Worm (Caenorhabditis elegans) whole organism, young adult: ENCODE measurements around the gene srx-131.

Experiments
- B0336.3 ChIP-seq: fragments of 200-800 bp; sonication (Bioruptor generic); IDR thresholded peaks from 2 replicates; pipeline ENCODE4 v1.3.6; 2022; ENCODE audit warnings: missing genetic modification characterization, missing compliant biosample characterization
- C06A6.2 ChIP-seq: fragments of 200-800 bp; sonication (Bioruptor generic); conservative IDR thresholded peaks from 2 replicates; pipeline ENCODE4 v1.3.6; 2022; ENCODE audit warnings: missing genetic modification characterization, missing compliant biosample characterization
- D2030.7 ChIP-seq: fragments of 200-800 bp; sonication (Bioruptor generic); IDR thresholded peaks from 2 replicates; pipeline ENCODE4 v1.3.6; 2022; ENCODE audit warnings: missing genetic modification reagents, missing genetic modification characterization, missing compliant biosample characterization
- F49E8.2 ChIP-seq: sonication (generic microtip); optimal IDR thresholded peaks from 3 replicates; lab custom pipeline; 2017; ENCODE audit warnings: missing genetic modification characterization, mild to moderate bottlenecking, missing compliant biosample characterization, antibody characterized with exemption, moderate library complexity; ENCODE audit not compliant: insufficient read depth
- K11D2.4 ChIP-seq: fragments of 200-800 bp; sonication (Bioruptor generic); IDR thresholded peaks from 2 replicates; pipeline ENCODE4 v1.3.6; 2022; ENCODE audit warnings: missing genetic modification reagents, missing genetic modification characterization, missing compliant biosample characterization
- aptf-3 ChIP-seq: fragments of 200-800 bp; sonication (Bioruptor generic); IDR thresholded peaks from 2 replicates; pipeline ENCODE4 v1.3.6; 2022; ENCODE audit warnings: missing genetic modification characterization, missing compliant biosample characterization
- athp-1 ChIP-seq: sonication (generic microtip); optimal IDR thresholded peaks from 2 replicates; lab custom pipeline; 2017; ENCODE audit warnings: mild to moderate bottlenecking, missing genetic modification characterization, missing compliant biosample characterization
- cebp-1 ChIP-seq, 2 experiments: fragments of 200-800 bp in 1 of 2; sonication (Bioruptor generic) in 1 of 2; sonication (generic microtip) in 1 of 2; IDR thresholded peaks in 1 of 2; optimal IDR thresholded peaks in 1 of 2; 2 replicates each; pipeline versions ENCODE4 v1.3.6 to Lab custom; 2017 to 2022; ENCODE audit warnings: missing compliant biosample characterization in 2 of 2, missing genetic modification characterization in 2 of 2, mild to moderate bottlenecking in 1 of 2, missing genetic modification reagents in 1 of 2, moderate library complexity in 1 of 2
- cebp-2 ChIP-seq: fragments of 200-800 bp; sonication (Bioruptor generic); IDR thresholded peaks from 2 replicates; pipeline ENCODE4 v1.3.6; 2022; ENCODE audit warnings: missing genetic modification characterization, missing compliant biosample characterization
- chd-7 ChIP-seq: sonication (generic microtip); optimal IDR thresholded peaks from 2 replicates; lab custom pipeline; 2016; ENCODE audit warnings: mild to moderate bottlenecking, missing genetic modification characterization, moderate library complexity, missing compliant biosample characterization
- dox-1 ChIP-seq: fragments of 200-800 bp; sonication (Bioruptor generic); IDR thresholded peaks from 2 replicates; pipeline ENCODE4 v1.3.6; 2022; ENCODE audit warnings: missing genetic modification reagents, missing genetic modification characterization, missing compliant biosample characterization
- dpff-1 ChIP-seq: sonication (generic microtip); optimal IDR thresholded peaks from 2 replicates; lab custom pipeline; 2017; ENCODE audit warnings: mild to moderate bottlenecking, missing genetic modification characterization, missing compliant biosample characterization
- dpl-1 ChIP-seq: fragments of 150-350 bp; optimal IDR thresholded peaks from 2 replicates; lab custom pipeline; 2014; ENCODE audit warnings: missing biosample characterization, missing genetic modification reagents, missing genetic modification characterization
- egl-44 ChIP-seq: fragments of 200-800 bp; sonication (Bioruptor generic); IDR thresholded peaks from 2 replicates; pipeline ENCODE4 v1.3.6; 2022; ENCODE audit warnings: missing genetic modification reagents, missing genetic modification characterization, missing compliant biosample characterization
- ekl-4 ChIP-seq: fragments of 200-800 bp; sonication (Bioruptor generic); IDR thresholded peaks from 2 replicates; pipeline ENCODE4 v1.3.6; 2022; ENCODE audit warnings: missing genetic modification reagents, missing genetic modification characterization, missing compliant biosample characterization
- him-1 ChIP-seq: sonication (generic microtip); optimal IDR thresholded peaks from 2 replicates; lab custom pipeline; 2016; ENCODE audit warnings: missing genotype, missing genetic modification reagents, missing genetic modification characterization, missing compliant biosample characterization
- hlh-12 ChIP-seq: sonication (generic microtip); optimal IDR thresholded peaks from 2 replicates; lab custom pipeline; 2016; ENCODE audit warnings: missing genetic modification characterization, missing compliant biosample characterization
- hmg-20 ChIP-seq: fragments of 200-800 bp; sonication (Bioruptor generic); IDR thresholded peaks from 2 replicates; pipeline ENCODE4 v1.3.6; 2022; ENCODE audit warnings: missing genetic modification reagents, missing genetic modification characterization, missing compliant biosample characterization
- hsf-1 ChIP-seq: fragments of 200-800 bp; sonication (Bioruptor generic); IDR thresholded peaks from 2 replicates; pipeline ENCODE4 v1.3.6; 2022; ENCODE audit warnings: missing genetic modification reagents, missing genetic modification characterization, missing compliant biosample characterization
- lin-26 ChIP-seq: fragments of 200-800 bp; sonication (Bioruptor generic); IDR thresholded peaks from 2 replicates; pipeline ENCODE4 v1.3.6; 2022; ENCODE audit warnings: missing genetic modification reagents, missing genetic modification characterization, missing compliant biosample characterization
- lin-40 ChIP-seq: sonication (generic microtip); optimal IDR thresholded peaks from 2 replicates; lab custom pipeline; 2016; ENCODE audit warnings: missing genetic modification characterization, mild to moderate bottlenecking, missing compliant biosample characterization, missing genotype, missing genetic modification reagents
- madf-6 ChIP-seq: fragments of 200-800 bp; sonication (Bioruptor generic); IDR thresholded peaks from 2 replicates; pipeline ENCODE4 v1.3.6; 2022; ENCODE audit warnings: missing genetic modification reagents, missing genetic modification characterization, missing compliant biosample characterization
- madf-8 ChIP-seq: fragments of 200-800 bp; sonication (Bioruptor generic); conservative IDR thresholded peaks from 2 replicates; pipeline ENCODE4 v1.3.6; 2022; ENCODE audit warnings: missing genetic modification reagents, missing genetic modification characterization, missing compliant biosample characterization
- mel-28 ChIP-seq: sonication (generic microtip); optimal IDR thresholded peaks from 2 replicates; lab custom pipeline; 2016; ENCODE audit warnings: borderline replicate concordance, mild to moderate bottlenecking, missing genetic modification characterization, missing compliant biosample characterization
- nfyb-1 ChIP-seq: fragments of 200-800 bp; sonication (Bioruptor generic); IDR thresholded peaks from 2 replicates; pipeline ENCODE4 v1.3.6; 2022; ENCODE audit warnings: missing genetic modification reagents, missing genetic modification characterization, missing compliant biosample characterization
- nhr-179 ChIP-seq: sonication (generic microtip); optimal IDR thresholded peaks from 2 replicates; lab custom pipeline; 2016; ENCODE audit warnings: mild to moderate bottlenecking, missing genetic modification characterization, missing compliant biosample characterization
- pbrm-1 ChIP-seq: fragments of 200-800 bp; sonication (Bioruptor generic); IDR thresholded peaks from 2 replicates; pipeline ENCODE4 v1.3.6; 2022; ENCODE audit warnings: missing genetic modification reagents, missing genetic modification characterization, missing compliant biosample characterization
- rcor-1 ChIP-seq: fragments of 200-800 bp; sonication (Bioruptor generic); IDR thresholded peaks from 2 replicates; pipeline ENCODE4 v1.3.6; 2022; ENCODE audit warnings: missing genetic modification reagents, missing genetic modification characterization, missing compliant biosample characterization
- snpc-4 ChIP-seq, 5 experiments: fragments of 150-350 bp in 1 of 5; sonication (generic microtip) in 4 of 5; optimal IDR thresholded peaks; 2 replicates each; lab custom pipeline; 2014 to 2018; ENCODE audit warnings: missing genetic modification characterization in 5 of 5, missing biosample characterization in 3 of 5, antibody characterized with exemption in 2 of 5, mild to moderate bottlenecking in 2 of 5, missing compliant biosample characterization in 2 of 5, missing genotype in 2 of 5, moderate library complexity in 2 of 5, missing genetic modification reagents in 1 of 5
- somi-1 ChIP-seq: fragments of 200-800 bp; sonication (Bioruptor generic); optimal IDR thresholded peaks from 2 replicates; lab custom pipeline; 2018; ENCODE audit warnings: mild to moderate bottlenecking, missing genetic modification characterization, missing compliant biosample characterization
- unc-130 ChIP-seq: sonication (generic microtip); optimal IDR thresholded peaks from 2 replicates; lab custom pipeline; 2016; ENCODE audit warnings: missing genetic modification reagents, missing genetic modification characterization, missing compliant biosample characterization
- ztf-26 ChIP-seq: sonication (generic microtip); optimal IDR thresholded peaks from 2 replicates; lab custom pipeline; 2017; ENCODE audit warnings: missing genetic modification characterization, missing compliant biosample characterization
- ztf-3 ChIP-seq: fragments of 200-800 bp; sonication (Bioruptor generic); optimal IDR thresholded peaks from 2 replicates; lab custom pipeline; 2018; ENCODE audit warnings: mild to moderate bottlenecking, missing genetic modification characterization, missing compliant biosample characterization

The srx-131 gene

DNA sequence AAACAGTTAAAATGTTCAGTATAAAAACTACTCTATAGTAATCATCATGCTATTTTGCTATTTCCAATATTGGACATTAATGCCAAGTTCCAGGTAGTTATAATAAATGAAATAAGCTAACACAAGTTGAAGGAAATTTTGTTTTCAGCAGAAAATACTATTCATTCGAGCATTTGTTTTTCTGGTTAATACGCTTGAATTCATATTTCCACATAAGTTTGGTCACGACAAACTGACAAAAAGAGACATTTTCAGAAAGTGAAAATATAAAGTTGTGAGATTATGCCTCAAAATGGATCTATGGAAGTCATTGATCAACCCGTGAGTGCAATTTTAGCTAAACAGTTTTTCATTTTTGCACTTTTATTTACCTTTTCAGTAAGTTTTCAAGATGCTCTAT is at the start of gene srx-131:
Gene srx-131, plus strand, starts transcription at position 301 of the 400 bp plus-strand sequence.
- no peak for TF ChIP-seq dox-1
- TF ChIP-seq ztf-3 (GFP tag; lab: Kevin White, UChicago) = no peak
- no peak for TF ChIP-seq hsf-1 (GFP tag; lab: Robert Waterston, UW)
- TF ChIP-seq dpl-1 (GFP tag; lab: Kevin White, UChicago) = no peak
- TF ChIP-seq F49E8.2 (tag; lab: Kevin White, UChicago) = no peak
- no peak for TF ChIP-seq madf-8
- TF ChIP-seq him-1 (tag; lab: Kevin White, UChicago) = no peak
- no peak for TF ChIP-seq aptf-3 (GFP tag; lab: Robert Waterston, UW)
- TF ChIP-seq lin-40 = no peak
- no peak for TF ChIP-seq snpc-4 (GFP tag; optimal IDR thresholded peaks at IDR 0.05; lab: Kevin White, UChicago)
- no peak for TF ChIP-seq snpc-4 (tag; optimal IDR thresholded peaks at IDR 0.05; lab: Kevin White, UChicago)
- TF ChIP-seq unc-130 (GFP tag; lab: Kevin White, UChicago) = no peak
- no peak for TF ChIP-seq somi-1
- no peak for TF ChIP-seq hlh-12 (tag; lab: Kevin White, UChicago)
- TF ChIP-seq rcor-1 (GFP tag; lab: Robert Waterston, UW) = no peak
- TF ChIP-seq D2030.7 (GFP tag; lab: Robert Waterston, UW) = no peak

DNA sequence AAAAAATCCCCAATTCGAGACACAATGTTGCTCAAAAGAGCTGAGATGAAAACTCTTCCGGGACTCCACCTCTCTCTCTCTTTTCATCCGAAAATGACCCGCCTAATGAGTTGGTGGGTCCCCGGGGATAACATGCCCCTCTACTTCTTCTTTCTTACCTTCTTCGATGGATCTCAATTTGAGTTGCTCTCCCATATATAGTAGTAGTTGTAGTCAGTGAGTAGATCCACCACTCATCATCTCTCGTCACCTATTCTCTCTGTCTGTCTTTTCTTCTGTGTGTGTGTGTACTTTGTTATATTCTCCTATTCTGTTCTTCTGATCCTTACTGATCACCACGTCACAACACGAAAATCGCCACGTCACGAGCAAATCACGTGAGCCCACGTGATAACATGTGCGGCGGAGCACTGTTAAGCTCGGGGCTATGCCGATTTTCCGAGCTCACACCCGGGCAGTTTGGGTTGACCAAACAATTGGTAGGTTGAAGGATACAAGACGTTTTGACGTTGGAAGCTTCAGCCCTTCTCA is 48.9 kb upstream of the srx-131 start, which contains the start of gene twk-32:
Gene twk-32, plus strand, starts transcription at position 396 of the 531 bp plus-strand sequence.
- TF ChIP-seq snpc-4 (GFP tag; optimal IDR thresholded peaks at IDR 0.05; lab: Kevin White, UChicago) = no peak
- no peak for TF ChIP-seq snpc-4 (tag; optimal IDR thresholded peaks at IDR 0.05; lab: Kevin White, UChicago)
- no peak for TF ChIP-seq cebp-1 (GFP tag; IDR thresholded peaks at IDR 0.05; lab: Robert Waterston, UW)
- TF ChIP-seq cebp-1 (tag; optimal IDR thresholded peaks at IDR 0.05; lab: Kevin White, UChicago) = peak; percentile 51
- TF ChIP-seq K11D2.4 (GFP tag; lab: Robert Waterston, UW) = 0 out of 2 replicates have a peak, but pooled peaks have one; percentile 15
- TF ChIP-seq dox-1 = peak; percentile 31; the same call in 1 of the 2 replicates
- TF ChIP-seq ekl-4 (GFP tag; lab: Robert Waterston, UW) = 0 out of 2 replicates have a peak, but pooled peaks have one; percentile 29
- TF ChIP-seq ztf-26 (tag; lab: Kevin White, UChicago) = peak; percentile 23
- 0 out of 2 replicates have a peak, but pooled peaks have one; percentile 9 for TF ChIP-seq C06A6.2 (GFP tag; lab: Robert Waterston, UW)
- 0 out of 2 replicates have a peak, but pooled peaks have one; percentile 3 for TF ChIP-seq madf-6 (GFP tag; lab: Robert Waterston, UW)
- peak; percentile 24 for TF ChIP-seq dpff-1 (tag; lab: Kevin White, UChicago)
- TF ChIP-seq nhr-179 (tag; lab: Kevin White, UChicago) = no peak
- no peak for TF ChIP-seq egl-44 (GFP tag; lab: Robert Waterston, UW)
- no peak for TF ChIP-seq cebp-2 (GFP tag; lab: Robert Waterston, UW)
- peak; percentile 31 for TF ChIP-seq chd-7 (tag; lab: Kevin White, UChicago)
- TF ChIP-seq nfyb-1 (GFP tag; lab: Robert Waterston, UW) = peak; percentile 60; the same call in 1 of the 2 replicates
- peak; percentile 58 for TF ChIP-seq B0336.3
- TF ChIP-seq pbrm-1 = 0 out of 2 replicates have a peak, but pooled peaks have one; percentile 8

DNA sequence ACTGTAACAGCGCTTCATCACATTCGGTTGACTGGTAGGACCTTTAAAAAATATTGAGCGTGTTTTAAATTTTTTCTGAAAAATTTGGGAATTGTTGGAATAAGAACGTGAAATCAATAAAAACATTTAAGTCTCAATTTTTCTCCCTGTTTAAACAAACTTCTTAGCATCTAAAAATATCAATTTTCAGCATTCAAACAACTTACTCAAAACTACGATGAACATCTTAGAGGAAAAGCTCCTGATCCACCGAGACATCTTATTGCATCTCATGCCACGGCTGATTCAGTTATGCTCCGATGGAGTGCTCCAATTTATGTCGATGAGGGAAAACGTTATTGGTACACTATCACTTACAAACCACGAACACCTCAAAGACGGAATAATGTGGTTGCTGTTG is 46.0 kb upstream of the srx-131 start:
- TF ChIP-seq mel-28 (tag; lab: Kevin White, UChicago) (no peak), hmg-20 (GFP tag; lab: Robert Waterston, UW) (no peak), snpc-4 (GFP tag; optimal IDR thresholded peaks at IDR 0.05; lab: Kevin White, UChicago) (no peak), snpc-4 (tag; optimal IDR thresholded peaks at IDR 0.05; lab: Kevin White, UChicago) (no peak), athp-1 (tag; lab: Kevin White, UChicago) (no peak), lin-26 (no peak), B0336.3 (no peak)
